Worm (Caenorhabditis elegans) whole organism, dauer: ENCODE measurements around the gene ugt-40.

Experiments used
- unc-62 ChIP-seq: sonication (generic microtip); optimal IDR thresholded peaks from 2 replicates; lab custom pipeline; 2017; ENCODE audit warnings: missing biosample characterization, missing genetic modification reagents, missing genetic modification characterization

The ugt-40 gene

DNA sequence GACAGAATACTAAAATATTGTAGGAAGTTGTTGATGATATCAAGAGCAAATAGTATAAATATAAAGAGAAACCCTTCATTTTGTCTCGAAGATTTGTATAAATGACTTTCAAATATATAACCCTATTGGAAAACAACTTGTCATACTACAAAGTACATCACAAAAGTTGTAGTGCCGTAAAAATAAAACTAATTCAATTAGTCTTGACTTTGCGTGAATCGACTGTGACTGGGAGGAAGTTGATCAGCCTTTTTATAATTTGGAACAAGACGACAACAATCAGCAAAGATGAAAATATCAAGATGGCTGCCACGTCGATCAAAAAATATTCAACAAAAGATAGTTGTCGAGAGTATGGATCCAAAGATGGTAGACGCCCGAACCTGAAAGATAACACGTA is at the start of gene ugt-40:
ugt-40 (minus strand) TSS at position 101 of the 400 bp plus-strand sequence.
- no peak for TF ChIP-seq unc-62 (GFP tag; lab: Kevin White, UChicago)

DNA sequence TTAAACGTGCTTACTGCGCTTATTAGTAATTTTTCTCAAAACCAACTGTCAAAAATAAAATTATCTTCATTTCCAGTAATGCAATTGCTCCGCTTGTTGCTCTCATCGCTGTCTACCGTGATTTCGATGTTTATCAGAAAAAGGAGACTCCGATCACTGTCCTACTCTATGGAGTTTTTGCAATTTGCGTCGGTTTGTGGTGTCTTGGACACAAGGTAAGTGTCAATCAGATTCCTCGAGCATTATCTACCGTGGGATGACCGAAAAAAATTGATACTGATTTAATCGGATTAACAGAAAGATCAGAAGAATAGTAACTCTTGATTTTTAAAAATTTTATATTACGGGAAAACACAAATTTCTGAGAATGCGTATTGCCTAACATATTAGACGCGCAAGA is 45.5 kb upstream of the ugt-40 start:
- TF ChIP-seq unc-62 (GFP tag; lab: Kevin White, UChicago): no peak

DNA sequence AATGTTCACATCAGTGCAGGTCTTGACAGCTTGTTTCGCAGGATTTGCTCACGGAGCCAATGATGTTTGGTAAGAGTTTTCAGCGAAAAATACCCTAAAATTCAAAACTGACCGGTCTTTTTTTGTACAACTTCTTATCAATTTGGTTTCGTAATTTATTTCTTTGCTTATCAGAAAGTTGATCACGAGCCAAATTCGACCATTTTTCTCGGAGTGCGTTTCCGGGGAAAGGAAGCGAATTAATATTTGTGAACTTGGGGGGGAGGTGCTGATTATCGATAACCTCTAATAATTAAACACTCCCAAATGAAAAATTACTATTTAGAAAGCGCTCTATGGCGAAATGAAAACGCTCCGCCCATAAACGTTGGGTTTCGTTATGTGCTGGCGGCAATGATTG is 44.8 kb upstream of the ugt-40 start:
- no peak for TF ChIP-seq unc-62 (GFP tag; lab: Kevin White, UChicago)

DNA sequence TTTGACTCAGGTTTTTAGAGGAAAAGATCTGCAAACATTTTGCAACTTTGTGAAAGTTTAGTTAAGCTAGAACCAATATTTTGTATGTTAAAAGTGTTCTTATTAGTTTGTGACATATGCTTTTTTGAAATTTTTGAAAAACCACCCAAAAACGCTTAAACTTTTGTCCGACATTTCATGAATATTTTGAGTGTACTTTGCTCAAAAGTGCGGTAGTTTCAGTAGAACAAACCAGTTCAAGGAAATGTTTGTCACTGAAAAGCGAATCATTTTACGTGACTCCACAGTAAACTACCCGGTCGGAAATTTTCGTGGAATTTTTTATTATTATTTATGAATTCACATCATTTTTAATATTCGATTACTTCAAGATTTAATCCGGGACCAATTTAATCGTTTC is 42.8 kb upstream of the ugt-40 start, which contains the start of gene pitr-5:
pitr-5 (plus strand) TSS at position 301 of the 400 bp plus-strand sequence.
- TF ChIP-seq unc-62 (GFP tag; lab: Kevin White, UChicago): no peak

DNA sequence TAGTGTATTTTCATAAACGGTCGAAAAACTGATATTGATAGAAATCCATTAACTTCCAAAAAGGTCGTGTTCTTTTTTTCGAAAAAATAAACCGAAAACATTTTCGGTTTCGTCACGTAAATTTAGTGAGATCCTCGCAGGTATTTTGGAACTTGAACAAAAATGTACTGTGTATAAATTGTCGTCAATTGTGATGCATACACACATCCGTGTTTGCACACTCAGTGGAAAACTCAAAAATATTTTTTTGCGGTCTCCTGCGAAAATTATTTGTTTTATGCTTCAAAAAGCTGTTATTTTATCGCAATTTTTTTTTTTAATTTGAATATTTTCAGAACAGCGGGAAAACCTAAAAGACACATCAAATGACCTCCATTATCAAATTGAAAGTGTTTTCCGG is 37.1 kb upstream of the ugt-40 start, which contains the start of gene cpsf-2:
cpsf-2 (plus strand) TSS at position 330 of the 400 bp plus-strand sequence.
- TF ChIP-seq unc-62 (GFP tag; lab: Kevin White, UChicago): no peak

DNA sequence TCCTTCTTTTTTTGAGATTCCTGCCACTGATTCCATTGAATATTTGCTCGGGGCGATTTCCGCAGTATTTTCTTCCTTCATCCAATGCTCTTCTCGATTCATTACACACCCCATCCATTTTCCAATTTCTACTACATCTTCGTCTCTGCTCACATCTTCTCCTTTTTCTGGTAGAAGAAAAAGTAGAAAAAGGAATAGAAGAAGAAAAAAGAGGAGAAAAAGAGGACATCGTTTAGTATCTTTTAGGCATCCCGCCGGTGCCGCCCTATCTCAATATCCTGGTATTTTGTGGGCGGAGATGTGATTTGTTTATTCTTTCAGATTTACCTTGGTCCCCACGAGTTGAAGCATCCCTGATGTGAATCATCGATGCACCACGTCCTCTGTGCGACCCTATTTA is 33.4 kb upstream of the ugt-40 start, which contains the start of gene lgc-39:
lgc-39 (plus strand) TSS at position 301 of the 400 bp plus-strand sequence.
- no peak for TF ChIP-seq unc-62 (GFP tag; lab: Kevin White, UChicago)

DNA sequence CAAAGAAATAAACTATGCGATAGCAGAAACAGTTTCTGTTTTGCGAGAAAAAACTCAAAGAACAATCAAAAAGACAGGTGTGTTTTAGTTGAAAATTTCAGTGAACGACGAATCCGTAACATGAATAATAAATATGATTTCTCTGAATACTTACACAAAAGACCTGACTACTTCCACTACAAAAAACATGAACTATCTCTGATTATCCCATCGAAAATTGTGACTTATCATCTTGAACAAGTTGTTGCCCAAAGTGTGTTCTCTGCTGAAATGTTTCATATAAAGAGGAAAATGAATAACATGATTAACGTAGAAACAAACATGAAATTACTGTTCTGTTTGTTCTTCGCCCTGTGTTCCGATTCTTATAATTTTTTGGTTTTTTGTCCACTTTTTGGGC is 24.9 kb upstream of the ugt-40 start, which contains the start of gene ugt-36:
ugt-36 (plus strand) TSS at position 301 of the 400 bp plus-strand sequence.
- TF ChIP-seq unc-62 (GFP tag; lab: Kevin White, UChicago): no peak

DNA sequence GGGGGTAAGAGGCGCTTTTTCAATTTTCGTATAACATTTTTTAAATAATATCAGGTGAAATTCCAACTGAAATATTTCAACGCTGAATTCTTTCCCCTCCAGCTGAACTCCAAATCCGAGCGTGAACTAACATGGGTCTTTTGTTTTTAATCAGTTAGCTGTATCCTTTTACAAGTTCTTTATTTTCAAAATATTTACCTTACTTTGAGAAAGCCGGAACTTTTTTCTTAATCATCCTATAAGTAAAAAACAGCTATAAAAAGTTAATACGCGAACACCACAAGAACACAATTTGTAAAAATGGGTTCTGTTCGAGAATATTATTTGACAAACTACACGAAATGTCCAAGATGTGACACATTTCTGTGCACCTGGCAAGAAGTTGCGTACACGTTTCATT is 22.4 kb upstream of the ugt-40 start, which contains the start of gene srh-83:
srh-83 (plus strand) TSS at position 301 of the 400 bp plus-strand sequence.
- no peak for TF ChIP-seq unc-62 (GFP tag; lab: Kevin White, UChicago)

DNA sequence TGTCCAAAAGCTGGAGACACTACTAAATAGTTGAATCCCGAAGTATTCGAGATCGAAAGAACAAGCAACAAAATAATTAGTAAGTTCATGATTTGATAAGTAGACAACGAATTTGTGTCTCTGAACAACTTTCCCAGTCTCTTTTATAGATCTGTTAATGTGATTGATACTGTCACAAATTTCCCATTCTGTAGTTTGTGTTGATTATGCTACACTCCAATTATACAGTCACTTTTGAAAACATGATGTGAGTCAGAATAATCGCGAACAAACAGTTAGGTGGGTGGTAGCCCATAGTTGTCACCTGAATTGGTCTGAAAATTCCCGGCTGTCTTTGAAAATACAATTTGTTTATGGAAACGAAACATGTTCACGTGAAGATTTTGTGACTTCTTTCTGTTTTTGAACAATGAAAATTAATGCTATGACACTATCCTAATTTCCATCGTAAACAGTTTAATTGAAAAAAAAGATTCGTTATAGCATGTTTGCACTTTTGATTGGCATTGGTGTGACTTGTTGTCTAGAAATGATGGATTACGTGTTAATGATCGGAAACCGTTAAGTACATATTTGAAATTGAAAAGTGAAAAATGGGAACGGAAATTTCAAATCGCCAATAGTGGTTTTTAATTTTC is 21.8 kb upstream of the ugt-40 start, which contains the start of gene ugt-41:
ugt-41 (minus strand) TSS at position 119 of the 638 bp plus-strand sequence.
- TF ChIP-seq unc-62 (GFP tag; lab: Kevin White, UChicago): no peak

DNA sequence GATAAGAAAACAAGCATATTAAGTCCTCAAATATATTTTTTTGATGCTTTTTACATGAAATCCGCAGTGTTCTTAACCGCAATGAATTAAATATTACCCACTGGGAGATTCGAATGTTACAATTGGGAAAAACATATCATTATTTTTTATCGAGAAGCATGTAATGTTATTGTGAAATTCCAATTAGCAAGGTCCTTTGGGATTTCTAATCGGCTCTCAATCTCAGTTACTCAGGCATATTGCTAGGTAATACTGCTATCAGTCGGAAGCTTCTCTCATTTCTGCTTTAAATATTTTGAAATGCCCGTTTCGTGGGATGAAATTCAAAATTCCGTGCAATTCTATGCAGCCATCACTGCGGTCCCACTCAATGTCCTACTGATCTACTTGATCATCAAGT is 17.6 kb upstream of the ugt-40 start, which contains the start of gene str-204:
str-204 (plus strand) TSS at position 301 of the 400 bp plus-strand sequence.
- no peak for TF ChIP-seq unc-62 (GFP tag; lab: Kevin White, UChicago)

DNA sequence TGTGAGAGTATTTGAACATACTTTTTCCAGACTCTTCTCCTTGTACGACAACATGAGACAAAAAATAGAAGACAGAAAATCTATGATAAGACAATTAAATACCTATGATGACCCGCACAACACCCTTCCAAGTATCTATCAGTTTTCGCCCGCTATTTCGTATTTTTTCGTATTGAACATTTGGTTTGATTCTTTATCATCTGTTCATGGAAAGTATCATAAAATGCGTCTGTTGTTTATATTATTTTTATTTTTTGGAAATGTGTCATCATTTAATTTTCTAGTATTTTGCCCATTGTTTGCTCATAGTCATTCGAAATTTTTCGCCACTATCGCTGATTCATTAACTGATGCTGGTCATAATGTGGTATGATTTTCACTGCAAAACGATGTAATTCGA is 15.3 kb upstream of the ugt-40 start, which contains the start of gene ugt-39:
ugt-39 (plus strand) TSS at position 54 of the 400 bp plus-strand sequence.
- no peak for TF ChIP-seq unc-62 (GFP tag; lab: Kevin White, UChicago)

DNA sequence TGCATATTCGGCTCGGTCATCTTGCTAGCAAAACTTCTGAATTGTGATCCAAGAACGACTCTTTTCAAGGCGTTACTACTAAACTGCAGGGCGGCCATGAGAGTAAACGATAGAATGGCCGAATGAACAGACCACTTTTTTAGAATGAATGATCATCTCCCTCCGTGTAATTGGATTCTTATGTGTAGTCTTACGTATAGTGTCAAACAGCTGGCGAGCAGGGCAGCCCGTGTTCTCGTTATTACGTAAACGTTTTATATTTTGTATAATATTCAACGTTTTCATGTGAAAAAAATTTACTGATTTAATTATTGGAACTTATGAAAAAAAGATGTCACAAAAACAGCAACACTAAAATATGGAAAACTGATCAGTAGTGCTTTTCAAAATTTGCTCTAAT is 14.3 kb upstream of the ugt-40 start, which contains the start of gene F10D2.10:
F10D2.10 (minus strand) TSS at position 101 of the 400 bp plus-strand sequence.
- TF ChIP-seq unc-62 (GFP tag; lab: Kevin White, UChicago): no peak

DNA sequence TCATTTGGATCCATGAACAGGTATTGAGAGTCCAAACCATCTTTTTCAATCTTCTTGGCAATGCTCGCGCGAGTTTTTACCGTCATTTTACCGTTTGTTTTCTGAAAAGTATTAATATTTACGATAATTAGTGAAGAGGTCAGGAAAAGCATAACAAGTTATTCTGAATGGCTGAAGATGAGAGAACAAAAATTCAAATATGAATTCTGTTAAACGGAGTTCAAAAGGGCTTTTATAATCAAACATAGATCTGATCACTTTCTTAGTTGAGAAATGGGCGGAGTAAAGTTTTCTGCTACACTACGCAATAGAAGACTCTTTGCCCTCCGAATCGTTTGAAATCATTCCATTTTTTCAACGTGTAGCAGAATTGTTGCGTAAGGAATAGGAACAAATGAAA is 11.3 kb upstream of the ugt-40 start, which contains the start of gene fat-7:
fat-7 (minus strand) TSS at position 101 of the 400 bp plus-strand sequence.
- TF ChIP-seq unc-62 (GFP tag; lab: Kevin White, UChicago): no peak

DNA sequence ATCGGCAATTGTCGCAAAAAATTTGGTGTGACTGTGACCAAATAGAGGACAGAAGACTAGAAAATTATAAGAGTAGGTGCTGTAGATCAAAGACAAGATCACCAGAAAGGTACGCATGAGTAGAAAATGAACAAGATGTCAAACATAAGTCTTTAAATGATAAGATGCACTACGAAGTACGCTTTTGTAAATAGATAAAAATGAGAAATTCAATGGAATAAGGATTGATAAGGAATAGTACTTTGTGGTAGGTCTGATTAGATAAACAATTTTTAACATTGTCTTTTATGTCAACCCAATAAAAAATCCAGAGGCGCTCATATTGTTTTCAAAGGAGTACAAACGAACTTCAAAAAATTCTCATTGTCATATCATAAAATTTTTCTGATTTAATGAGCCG is 8.8 kb upstream of the ugt-40 start, which contains the start of gene F10D2.8:
F10D2.8 (minus strand) TSS at position 145 of the 400 bp plus-strand sequence.
- no peak for TF ChIP-seq unc-62 (GFP tag; lab: Kevin White, UChicago)

DNA sequence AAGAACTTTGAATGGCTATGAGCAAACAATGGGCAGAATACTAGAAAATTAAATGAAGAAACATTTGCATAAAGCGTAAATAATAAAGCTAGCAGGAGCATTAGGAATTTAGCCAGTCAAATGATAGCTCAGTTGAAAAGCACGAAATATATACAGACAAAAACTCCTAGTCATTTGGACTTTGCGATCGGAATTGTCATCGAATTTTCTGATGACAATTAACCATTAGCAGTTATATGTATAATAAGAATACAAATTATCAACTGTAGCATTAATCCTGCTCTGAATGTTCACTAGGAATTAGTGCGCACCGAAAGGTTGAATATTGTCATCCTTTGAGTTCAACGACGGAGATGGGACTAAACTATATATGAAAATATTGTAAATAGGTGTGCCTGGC is 5.6 kb upstream of the ugt-40 start, which contains the start of gene ugt-38:
ugt-38 (minus strand) TSS at position 101 of the 400 bp plus-strand sequence.
- no peak for TF ChIP-seq unc-62 (GFP tag; lab: Kevin White, UChicago)

DNA sequence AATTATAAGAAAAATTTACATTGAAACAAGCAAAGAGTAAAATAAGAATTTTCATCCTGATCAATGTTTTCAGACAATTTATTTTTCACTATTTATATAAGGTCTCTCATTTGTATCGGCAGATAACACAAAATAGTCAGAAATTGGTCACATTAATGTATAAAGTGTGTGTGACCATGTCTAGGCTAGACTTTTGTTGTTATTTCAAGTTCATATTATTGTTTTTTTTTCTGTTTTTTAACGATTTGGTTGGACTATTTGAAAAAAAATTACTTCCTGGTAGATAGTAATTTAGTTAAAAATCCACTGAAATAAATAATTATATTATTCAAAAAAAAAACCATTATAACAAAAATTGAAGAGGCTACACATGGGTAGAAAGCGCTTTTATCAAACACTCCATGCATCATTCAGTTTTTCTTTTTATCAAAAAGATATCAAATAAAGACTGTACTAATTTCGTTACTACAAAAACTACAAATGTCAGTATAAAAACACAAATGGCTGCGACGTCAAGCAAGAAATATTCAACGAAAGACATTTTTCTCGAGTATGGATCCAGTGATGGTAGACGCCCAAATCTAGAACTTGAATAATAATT is 3.6 kb upstream of the ugt-40 start, which contains the start of gene ugt-37:
ugt-37 (minus strand) TSS at position 69 of the 601 bp plus-strand sequence.
- TF ChIP-seq unc-62 (GFP tag; lab: Kevin White, UChicago): no peak
